Fruit fly (Drosophila melanogaster) whole organism, embryonic: ENCODE data around the gene CG13075.

ENCODE experiments used
- Abd-B ChIP-seq: fragments of 200-800 bp; sonication (Bioruptor generic); optimal IDR thresholded peaks from 2 replicates; lab custom pipeline; 2018; ENCODE audit warnings: missing biosample characterization, mild to moderate bottlenecking, missing genetic modification characterization, moderate library complexity
- Atf-2 ChIP-seq: fragments of 200-800 bp; sonication (Bioruptor generic); optimal IDR thresholded peaks from 2 replicates; lab custom pipeline; 2016; ENCODE audit warnings: missing biosample characterization, missing genetic modification characterization
- BEAF-32 ChIP-seq: fragments of 200-800 bp; sonication (Bioruptor generic); optimal IDR thresholded peaks from 3 replicates; lab custom pipeline; 2017; ENCODE audit warnings: missing biosample characterization, missing genetic modification characterization, mild to moderate bottlenecking, moderate library complexity, missing genetic modification reagents
- CG10147 ChIP-seq: fragments of 200-800 bp; sonication (Bioruptor generic); optimal IDR thresholded peaks from 2 replicates; lab custom pipeline; 2019; ENCODE audit warnings: missing biosample characterization, mild to moderate bottlenecking, missing genetic modification characterization, moderate library complexity
- CG10565 ChIP-seq: fragments of 200-800 bp; sonication (Bioruptor generic); optimal IDR thresholded peaks from 3 replicates; lab custom pipeline; 2016; ENCODE audit warnings: missing biosample characterization, mild to moderate bottlenecking, missing genetic modification characterization
- CG12071 ChIP-seq: fragments of 200-800 bp; sonication (Bioruptor generic); optimal IDR thresholded peaks from 3 replicates; lab custom pipeline; 2018; ENCODE audit warnings: missing biosample characterization, mild to moderate bottlenecking, missing genetic modification characterization
- CG12236 ChIP-seq: fragments of 200-800 bp; sonication (Bioruptor generic); optimal IDR thresholded peaks from 2 replicates; lab custom pipeline; 2016; ENCODE audit warnings: missing biosample characterization, missing genetic modification characterization
- CG12659 ChIP-seq: fragments of 200-800 bp; sonication (Bioruptor generic); optimal IDR thresholded peaks from 3 replicates; lab custom pipeline; 2017; ENCODE audit warnings: mild to moderate bottlenecking, missing biosample characterization, missing genetic modification reagents, missing genetic modification characterization
- CG14710 ChIP-seq: fragments of 200-800 bp; sonication (Bioruptor generic); optimal IDR thresholded peaks from 3 replicates; lab custom pipeline; 2019; ENCODE audit warnings: missing biosample characterization, mild to moderate bottlenecking, missing genetic modification characterization, moderate library complexity
- CG15011 ChIP-seq: fragments of 200-800 bp; sonication (Bioruptor generic); optimal IDR thresholded peaks from 3 replicates; lab custom pipeline; 2018; ENCODE audit warnings: missing biosample characterization, mild to moderate bottlenecking, missing genetic modification characterization
- CG15269 ChIP-seq: fragments of 200-800 bp; sonication (Bioruptor generic); optimal IDR thresholded peaks from 2 replicates; lab custom pipeline; 2018; ENCODE audit warnings: missing biosample characterization, mild to moderate bottlenecking, missing genetic modification characterization, moderate library complexity
- CG15601 ChIP-seq: fragments of 200-800 bp; sonication (Bioruptor generic); optimal IDR thresholded peaks from 3 replicates; lab custom pipeline; 2019; ENCODE audit warnings: missing biosample characterization, mild to moderate bottlenecking, missing genetic modification characterization, moderate library complexity
- CG16813 ChIP-seq: fragments of 200-800 bp; sonication (Bioruptor generic); IDR thresholded peaks from 3 replicates; pipeline ENCODE4 v1.3.6; 2022; ENCODE audit warnings: missing biosample characterization, missing genetic modification characterization; ENCODE audit not compliant: partially characterized antibody
- CG18262 ChIP-seq: fragments of 200-800 bp; optimal IDR thresholded peaks from 3 replicates; lab custom pipeline; 2019; ENCODE audit warnings: missing biosample characterization, mild to moderate bottlenecking, missing genetic modification characterization, moderate library complexity
- CG3281 ChIP-seq: fragments of 200-800 bp; sonication (Bioruptor generic); optimal IDR thresholded peaks from 3 replicates; lab custom pipeline; 2017; ENCODE audit warnings: missing biosample characterization, mild to moderate bottlenecking, missing genetic modification characterization
- CG3838 ChIP-seq: fragments of 200-800 bp; sonication (Bioruptor generic); optimal IDR thresholded peaks from 3 replicates; lab custom pipeline; 2016; ENCODE audit warnings: missing biosample characterization, missing genetic modification characterization
- CG42726 ChIP-seq: fragments of 200-800 bp; sonication (Bioruptor generic); IDR thresholded peaks from 2 replicates; pipeline ENCODE4 v1.3.6; 2022; ENCODE audit warnings: missing biosample characterization, missing genetic modification characterization; ENCODE audit not compliant: partially characterized antibody
- CG6175 ChIP-seq: fragments of 200-800 bp; sonication (Bioruptor generic); IDR thresholded peaks from 3 replicates; pipeline ENCODE4 v1.3.6; 2022; ENCODE audit warnings: missing biosample characterization, missing genetic modification characterization
- CG7556 ChIP-seq: fragments of 200-800 bp; sonication (Bioruptor generic); optimal IDR thresholded peaks from 2 replicates; lab custom pipeline; 2017; ENCODE audit warnings: missing biosample characterization, mild to moderate bottlenecking, missing genetic modification characterization
- CG7745 ChIP-seq: fragments of 200-800 bp; sonication (Bioruptor generic); optimal IDR thresholded peaks from 2 replicates; lab custom pipeline; 2018; ENCODE audit warnings: missing biosample characterization, mild to moderate bottlenecking, missing genetic modification characterization, moderate library complexity
- Dfd ChIP-seq, 2 experiments: fragments of >200 bp; optimal IDR thresholded peaks; 2 replicates each; lab custom pipeline; 2017; ENCODE audit warnings: missing biosample characterization in 2 of 2, missing genetic modification characterization in 2 of 2
- Dref ChIP-seq: fragments of 200-800 bp; sonication (Bioruptor generic); IDR thresholded peaks from 2 replicates; pipeline ENCODE4 v1.3.6; 2022; ENCODE audit warnings: missing biosample characterization, missing genetic modification characterization
- ERR ChIP-seq: fragments of 200-800 bp; sonication (Bioruptor generic); optimal IDR thresholded peaks from 2 replicates; lab custom pipeline; 2016; ENCODE audit warnings: missing biosample characterization, missing genetic modification characterization
- Ets65A ChIP-seq: fragments of 200-800 bp; sonication (Bioruptor generic); peaks from one replicate; lab custom pipeline; 2016; ENCODE audit warnings: missing biosample characterization, missing genetic modification characterization
- H2.0 ChIP-seq: fragments of 200-800 bp; sonication (Bioruptor generic); IDR thresholded peaks from 2 replicates; pipeline ENCODE4 v1.3.6; 2022; ENCODE audit warnings: missing biosample characterization, missing genetic modification characterization
- HLH4C ChIP-seq: fragments of 200-800 bp; sonication (Bioruptor generic); IDR thresholded peaks from 3 replicates; pipeline ENCODE4 v1.3.6; 2022; ENCODE audit warnings: missing biosample characterization, missing genetic modification characterization; ENCODE audit not compliant: partially characterized antibody
- Max ChIP-seq: fragments of 200-800 bp; sonication (Bioruptor generic); optimal IDR thresholded peaks from 2 replicates; lab custom pipeline; 2016; ENCODE audit warnings: missing biosample characterization, mild to moderate bottlenecking, missing genetic modification characterization
- Nf-YC ChIP-seq: fragments of 200-800 bp; optimal IDR thresholded peaks from 3 replicates; lab custom pipeline; 2019; ENCODE audit warnings: missing biosample characterization, mild to moderate bottlenecking, missing genetic modification characterization, moderate library complexity
- Oaz ChIP-seq: fragments of 200-800 bp; sonication (Bioruptor generic); IDR thresholded peaks from 2 replicates; pipeline ENCODE4 v1.3.6; 2022; ENCODE audit warnings: missing biosample characterization, missing genetic modification characterization
- Sin3A ChIP-seq: fragments of >200 bp; optimal IDR thresholded peaks from 2 replicates; lab custom pipeline; 2018
- Stat92E ChIP-seq, 3 experiments: fragments of >200 bp in 2 of 3; fragments of 200-800 bp in 1 of 3; sonication (Bioruptor generic) in 1 of 3; optimal IDR thresholded peaks; 2 replicates each; lab custom pipeline; 2017 to 2019; ENCODE audit warnings: missing biosample characterization in 3 of 3, missing genetic modification characterization in 3 of 3, mild to moderate bottlenecking in 1 of 3, moderate library complexity in 1 of 3
- Xrp1 ChIP-seq: fragments of 200-800 bp; sonication (Bioruptor generic); IDR thresholded peaks from 2 replicates; pipeline ENCODE4 v1.3.6; 2022; ENCODE audit warnings: missing biosample characterization, missing genetic modification characterization
- ato ChIP-seq: fragments of 200-800 bp; sonication (Bioruptor generic); IDR thresholded peaks from 2 replicates; pipeline ENCODE4 v1.3.6; 2022; ENCODE audit warnings: missing biosample characterization, missing genetic modification characterization; ENCODE audit not compliant: partially characterized antibody
- bab2 ChIP-seq: fragments of 200-800 bp; sonication (Bioruptor generic); optimal IDR thresholded peaks from 2 replicates; lab custom pipeline; 2016; ENCODE audit warnings: missing biosample characterization, missing genetic modification characterization
- crol ChIP-seq: fragments of 200-800 bp; sonication (Bioruptor generic); IDR thresholded peaks from 2 replicates; pipeline ENCODE4 v1.3.6; 2022; ENCODE audit warnings: missing biosample characterization, missing genetic modification characterization
- hkb ChIP-seq, 2 experiments: fragments of 200-800 bp in 1 of 2; fragments of >200 bp in 1 of 2; sonication (Bioruptor generic) in 1 of 2; IDR thresholded peaks in 1 of 2; optimal IDR thresholded peaks in 1 of 2; 2 replicates each; pipeline versions ENCODE4 v1.3.6 to Lab custom; 2017 to 2022; ENCODE audit warnings: missing biosample characterization in 1 of 2, missing genetic modification characterization in 1 of 2
- insv ChIP-seq, 2 experiments: fragments of 200-800 bp; sonication (Bioruptor generic); optimal IDR thresholded peaks; 3 replicates each; lab custom pipeline; 2016 to 2018; ENCODE audit warnings: missing biosample characterization in 2 of 2, missing genetic modification characterization in 2 of 2
- lilli ChIP-seq: fragments of 200-800 bp; sonication (Bioruptor generic); optimal IDR thresholded peaks from 3 replicates; lab custom pipeline; 2016; ENCODE audit warnings: missing biosample characterization, missing genetic modification characterization
- lov ChIP-seq, 2 experiments: fragments of 200-800 bp in 1 of 2; fragments of >200 bp in 1 of 2; sonication (Bioruptor generic) in 1 of 2; IDR thresholded peaks in 1 of 2; optimal IDR thresholded peaks in 1 of 2; 2 replicates in 1 of 2; 3 replicates in 1 of 2; pipeline versions ENCODE4 v1.3.6 to Lab custom; 2017 to 2022; ENCODE audit warnings: missing biosample characterization in 1 of 2, missing genetic modification characterization in 1 of 2
- nerfin-2 ChIP-seq: fragments of 200-800 bp; sonication (Bioruptor generic); IDR thresholded peaks from 2 replicates; pipeline ENCODE4 v1.3.6; 2022; ENCODE audit warnings: missing biosample characterization, missing genetic modification characterization; ENCODE audit not compliant: partially characterized antibody
- nom ChIP-seq: fragments of 200-800 bp; sonication (Bioruptor generic); optimal IDR thresholded peaks from 2 replicates; lab custom pipeline; 2017; ENCODE audit warnings: missing biosample characterization, missing genetic modification characterization, mild to moderate bottlenecking, moderate library complexity, missing genetic modification reagents
- pb ChIP-seq: fragments of 200-800 bp; sonication (Bioruptor generic); optimal IDR thresholded peaks from 3 replicates; lab custom pipeline; 2016; ENCODE audit warnings: missing biosample characterization, missing genetic modification characterization
- psq ChIP-seq: fragments of 200-800 bp; sonication (Bioruptor generic); optimal IDR thresholded peaks from 2 replicates; lab custom pipeline; 2017; ENCODE audit warnings: missing biosample characterization, missing genetic modification characterization
- sens-2 ChIP-seq: fragments of 200-800 bp; sonication (Bioruptor generic); IDR thresholded peaks from 2 replicates; pipeline ENCODE4 v1.3.6; 2022; ENCODE audit warnings: missing biosample characterization, missing genetic modification characterization
- toy ChIP-seq: fragments of 200-800 bp; sonication (Bioruptor generic); IDR thresholded peaks from 2 replicates; pipeline ENCODE4 v1.3.6; 2022; ENCODE audit warnings: missing biosample characterization, missing genetic modification characterization
- trem ChIP-seq: fragments of 200-800 bp; optimal IDR thresholded peaks from 3 replicates; lab custom pipeline; 2019; ENCODE audit warnings: missing biosample characterization, mild to moderate bottlenecking, missing genetic modification characterization, moderate library complexity
- zf30C ChIP-seq: fragments of 200-800 bp; sonication (Bioruptor generic); optimal IDR thresholded peaks from 3 replicates; lab custom pipeline; 2018; ENCODE audit warnings: missing biosample characterization, mild to moderate bottlenecking, missing genetic modification characterization
- zfh2 ChIP-seq: fragments of 200-800 bp; sonication (Bioruptor generic); optimal IDR thresholded peaks from 2 replicates; lab custom pipeline; 2016; ENCODE audit warnings: missing biosample characterization, missing genetic modification characterization

Gene CG13075

dm6 chr3L:16052145-16053025 lies 31.4 kb upstream of the CG13075 start:
- TF ChIP-seq zfh2 (GFP tag; lab: Kevin White, UChicago) (no peak), Abd-B (GFP tag; lab: Kevin White, UChicago) (no peak), Stat92E (GFP tag; optimal IDR thresholded peaks at IDR 0.05; lab: Kevin White, UChicago) (peak in 1 of 3 experiments; percentile 91), HLH4C (GFP tag; lab: Robert Waterston, UW) (no peak), bab2 (GFP tag; lab: Kevin White, UChicago) (no peak), zf30C (peak; percentile 5), sens-2 (no peak), trem (no peak), CG12659 (GFP tag; lab: Kevin White, UChicago) (no peak), crol (no peak), CG18262 (tag; lab: Kevin White, UChicago) (no peak), BEAF-32 (GFP tag; lab: Kevin White, UChicago) (no peak), CG42726 (no peak), psq (peak; percentile 18), Dref (GFP tag; lab: Robert Waterston, UW) (no peak), nerfin-2 (no peak), Oaz (GFP tag; lab: Robert Waterston, UW) (no peak), Nf-YC (tag; lab: Kevin White, UChicago) (peak; percentile 13), Dfd (GFP tag; optimal IDR thresholded peaks at IDR 0.05; lab: Kevin White, UChicago) (peak; percentile 4 to 96), nom (peak; percentile 36), CG6175 (GFP tag; lab: Robert Waterston, UW) (no peak), CG15601 (tag; lab: Kevin White, UChicago) (no peak), CG7556 (GFP tag; lab: Kevin White, UChicago) (peak; percentile 11), CG7745 (tag; lab: Kevin White, UChicago) (no peak), CG3281 (no peak), Atf-2 (no peak), H2.0 (GFP tag; lab: Robert Waterston, UW) (no peak), Ets65A (no peak), Xrp1 (GFP tag; lab: Robert Waterston, UW) (no peak), lilli (GFP tag; lab: Kevin White, UChicago) (no peak), CG15269 (no peak), CG14710 (no peak), Sin3A (lab: Kevin White, UChicago) (peak; percentile 11), toy (no peak), CG12236 (GFP tag; lab: Kevin White, UChicago) (no peak), CG12071 (no peak), CG10147 (GFP tag; lab: Kevin White, UChicago) (no peak), CG3838 (GFP tag; lab: Kevin White, UChicago) (no peak), hkb (optimal IDR thresholded peaks at IDR 0.05; lab: Kevin White, UChicago) (no peak), hkb (GFP tag; IDR thresholded peaks at IDR 0.05; lab: Robert Waterston, UW) (0 out of 2 replicates have a peak, but pooled peaks have one; percentile 4), CG10565 (GFP tag; lab: Kevin White, UChicago) (no peak), pb (GFP tag; lab: Kevin White, UChicago) (no peak), insv (GFP tag; optimal IDR thresholded peaks at IDR 0.05; lab: Kevin White, UChicago) (no peak), Max (GFP tag; lab: Kevin White, UChicago) (peak; percentile 2), ato (GFP tag; lab: Robert Waterston, UW) (no peak), ERR (GFP tag; lab: Kevin White, UChicago) (no peak), lov (optimal IDR thresholded peaks at IDR 0.05; lab: Kevin White, UChicago) (no peak), lov (GFP tag; IDR thresholded peaks at IDR 0.05; lab: Robert Waterston, UW) (no peak), CG16813 (GFP tag; lab: Robert Waterston, UW) (no peak), CG15011 (GFP tag; lab: Kevin White, UChicago) (peak; percentile 1)
